Worm (Caenorhabditis elegans): ENCODE measurements around the gene F59E12.9.
"Not testable (repeated sequence)": the region's sequence is repeated elsewhere in the genome, so short reads cannot be mapped to it uniquely, and the experiment has no call there.

- TF ChIP-seq egl-27 (tag; optimal IDR thresholded peaks at IDR 0.05); ama-1 (optimal IDR thresholded peaks at IDR 0.05); nhr-129 (tag; optimal IDR thresholded peaks at IDR 0.05); unc-39 (tag; optimal IDR thresholded peaks at IDR 0.05); unc-62 (GFP tag; optimal IDR thresholded peaks at IDR 0.05); nhr-12 (tag; optimal IDR thresholded peaks at IDR 0.05); nhr-11 (tag; optimal IDR thresholded peaks at IDR 0.05); snpc-4 (tag; optimal IDR thresholded peaks at IDR 0.05); peb-1 (tag; optimal IDR thresholded peaks at IDR 0.05); ZK546.5 (tag; optimal IDR thresholded peaks at IDR 0.05); ztf-11 (tag; optimal IDR thresholded peaks at IDR 0.05); blmp-1 (tag; optimal IDR thresholded peaks at IDR 0.05; ENCODE audit: insufficient read depth); R02D3.7 (tag; optimal IDR thresholded peaks at IDR 0.05): not testable (repeated sequence)
Observed at ce11 chrII:5630851-5631401, 15.9 kb downstream of the F59E12.9 start, which contains the start of the genes F59E12.6 and npl-4.1.
